Worm (Caenorhabditis elegans) whole organism, young adult: ENCODE results near the gene Y39G8B.2.

Experiments
- F22D6.2 ChIP-seq: sonication (generic microtip); optimal IDR thresholded peaks from 2 replicates; lab custom pipeline; 2016; ENCODE audit warnings: mild to moderate bottlenecking, missing genetic modification characterization, missing compliant biosample characterization
- F57C9.4 ChIP-seq: sonication (generic microtip); optimal IDR thresholded peaks from 2 replicates; lab custom pipeline; 2017; ENCODE audit warnings: mild to moderate bottlenecking, missing genetic modification characterization, missing compliant biosample characterization
- Y67H2A.10 ChIP-seq: fragments of 200-800 bp; sonication (Bioruptor generic); conservative IDR thresholded peaks from 2 replicates; pipeline ENCODE4 v1.3.6; 2022; ENCODE audit warnings: missing genetic modification reagents, missing genetic modification characterization, missing compliant biosample characterization
- athp-1 ChIP-seq: sonication (generic microtip); optimal IDR thresholded peaks from 2 replicates; lab custom pipeline; 2017; ENCODE audit warnings: mild to moderate bottlenecking, missing genetic modification characterization, missing compliant biosample characterization
- hlh-12 ChIP-seq: sonication (generic microtip); optimal IDR thresholded peaks from 2 replicates; lab custom pipeline; 2016; ENCODE audit warnings: missing genetic modification characterization, missing compliant biosample characterization
- nfya-1 ChIP-seq: sonication (generic microtip); optimal IDR thresholded peaks from 2 replicates; lab custom pipeline; 2017; ENCODE audit warnings: antibody characterized with exemption, missing compliant biosample characterization, missing genetic modification characterization, borderline replicate concordance; ENCODE audit not compliant: insufficient read depth
- nhr-80 ChIP-seq: sonication (generic microtip); optimal IDR thresholded peaks from 2 replicates; lab custom pipeline; 2016; ENCODE audit warnings: missing genetic modification characterization, missing compliant biosample characterization
- pha-4 ChIP-seq: fragments of 150-350 bp; sonication (generic microtip); optimal IDR thresholded peaks from 2 replicates; lab custom pipeline; 2014; ENCODE audit warnings: missing biosample characterization, missing genetic modification reagents, missing genetic modification characterization
- snpc-3.4 ChIP-seq: sonication (generic microtip); optimal IDR thresholded peaks from 2 replicates; lab custom pipeline; 2017; ENCODE audit warnings: missing genetic modification characterization, mild to moderate bottlenecking, missing compliant biosample characterization, antibody characterized with exemption, moderate library complexity, missing genotype, missing genetic modification reagents
- somi-1 ChIP-seq: fragments of 200-800 bp; sonication (Bioruptor generic); optimal IDR thresholded peaks from 2 replicates; lab custom pipeline; 2018; ENCODE audit warnings: mild to moderate bottlenecking, missing genetic modification characterization, missing compliant biosample characterization
- unc-62 ChIP-seq: fragments of 150-350 bp; optimal IDR thresholded peaks from 2 replicates; lab custom pipeline; 2014; ENCODE audit warnings: missing biosample characterization, missing genetic modification reagents, missing genetic modification characterization

ce11 chrII:13951986-13952385 is 24.0 kb downstream of the Y39G8B.2 start:
- TF ChIP-seq unc-62 (GFP tag; lab: Kevin White, UChicago) (no peak), athp-1 (no peak), Y67H2A.10 (no peak), nfya-1 (tag; lab: Kevin White, UChicago) (no peak), snpc-3.4 (tag; lab: Kevin White, UChicago) (no peak), somi-1 (GFP tag; lab: Kevin White, UChicago) (no peak), nhr-80 (no peak), F22D6.2 (tag; lab: Kevin White, UChicago) (no peak), hlh-12 (tag; lab: Kevin White, UChicago) (no peak), F57C9.4 (tag; lab: Kevin White, UChicago) (no peak), pha-4 (tag; lab: Kevin White, UChicago) (no peak)
